Worm (Caenorhabditis elegans) whole organism, young adult: ENCODE data around the gene nhr-218.

Source experiments
- F49E8.2 ChIP-seq: sonication (generic microtip); optimal IDR thresholded peaks from 3 replicates; lab custom pipeline; 2017; ENCODE audit warnings: missing genetic modification characterization, mild to moderate bottlenecking, missing compliant biosample characterization, antibody characterized with exemption, moderate library complexity; ENCODE audit not compliant: insufficient read depth
- F52B5.7 ChIP-seq: sonication (generic microtip); optimal IDR thresholded peaks from 2 replicates; lab custom pipeline; 2016; ENCODE audit warnings: mild to moderate bottlenecking, missing genetic modification characterization, missing compliant biosample characterization
- ama-1 ChIP-seq, 3 experiments: fragments of 150-350 bp in 1 of 3; sonication (generic microtip) in 2 of 3; optimal IDR thresholded peaks; 2 replicates each; lab custom pipeline; 2014 to 2018; ENCODE audit warnings: missing biosample characterization in 2 of 3, missing genetic modification characterization in 2 of 3, missing genetic modification reagents in 2 of 3
- dpl-1 ChIP-seq: fragments of 150-350 bp; optimal IDR thresholded peaks from 2 replicates; lab custom pipeline; 2014; ENCODE audit warnings: missing biosample characterization, missing genetic modification reagents, missing genetic modification characterization
- hrde-1 ChIP-seq: sonication (generic microtip); optimal IDR thresholded peaks from 2 replicates; lab custom pipeline; 2016; ENCODE audit warnings: missing genetic modification characterization, mild to moderate bottlenecking, missing compliant biosample characterization, moderate library complexity, missing genotype, missing genetic modification reagents, borderline replicate concordance
- nhr-27 ChIP-seq: fragments of 200-800 bp; sonication (Bioruptor generic); optimal IDR thresholded peaks from 2 replicates; lab custom pipeline; 2018; ENCODE audit warnings: mild to moderate bottlenecking, missing genetic modification characterization, moderate library complexity, missing compliant biosample characterization
- rec-8 ChIP-seq, 2 experiments: sonication (generic microtip); optimal IDR thresholded peaks; 2 replicates each; lab custom pipeline; 2016; ENCODE audit warnings: mild to moderate bottlenecking in 2 of 2, missing genetic modification characterization in 2 of 2, missing genetic modification reagents in 2 of 2, missing genotype in 2 of 2, missing biosample characterization in 1 of 2, missing compliant biosample characterization in 1 of 2, moderate library complexity in 1 of 2

DNA sequence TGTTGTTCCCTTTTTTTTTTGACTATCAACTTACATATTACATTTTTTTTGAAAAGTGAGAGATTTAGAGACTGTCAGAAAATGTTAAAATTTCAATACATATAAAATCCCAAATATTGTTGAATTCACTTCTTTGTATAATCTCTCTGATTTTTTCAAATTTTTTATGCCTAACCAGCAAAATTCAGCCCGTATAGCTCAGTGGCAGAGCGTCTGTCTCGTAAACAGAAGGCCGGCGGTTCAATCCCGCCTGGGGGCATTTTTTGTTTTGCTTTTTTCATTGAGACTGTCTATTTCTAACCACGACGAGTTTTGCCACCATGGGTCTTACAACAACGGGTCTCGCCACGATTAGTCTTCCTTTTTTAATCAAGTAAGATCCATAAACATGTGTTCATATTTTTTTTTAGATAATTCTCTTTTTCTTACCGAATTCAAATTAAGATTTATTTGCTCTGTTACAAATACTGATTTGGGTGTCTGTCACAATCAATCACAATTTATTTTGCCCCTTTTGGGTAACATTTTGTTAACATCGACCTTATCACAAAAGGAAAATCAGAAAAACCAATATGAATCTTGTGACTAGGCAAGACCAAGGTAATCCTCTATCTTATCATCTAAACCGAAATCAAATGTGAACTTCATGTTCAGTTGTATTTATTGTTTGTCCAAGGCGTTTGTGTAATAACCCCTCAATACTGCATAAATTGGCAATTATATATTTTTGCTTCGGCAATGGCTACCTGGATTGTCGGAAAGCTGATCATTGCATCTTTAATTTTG is 39.1 kb upstream of the nhr-218 start, which contains the start of gene glc-1:
- TF ChIP-seq ama-1 (optimal IDR thresholded peaks at IDR 0.05; lab: Kevin White, UChicago) = no peak
- no peak for TF ChIP-seq ama-1 (GFP tag; optimal IDR thresholded peaks at IDR 0.05; lab: Kevin White, UChicago)
- no peak for TF ChIP-seq nhr-27 (tag; lab: Kevin White, UChicago)
- TF ChIP-seq rec-8 (tag; optimal IDR thresholded peaks at IDR 0.05; lab: Kevin White, UChicago) = no peak
- TF ChIP-seq F49E8.2 (tag; lab: Kevin White, UChicago) = no peak
- TF ChIP-seq dpl-1 (GFP tag; lab: Kevin White, UChicago) = no peak
- no peak for TF ChIP-seq F52B5.7 (tag; lab: Kevin White, UChicago)
- TF ChIP-seq hrde-1 (tag; lab: Kevin White, UChicago) = no peak
